Worm (Caenorhabditis elegans) whole organism, L2 larva: ENCODE measurements around the gene C41G11.1.
A peak's percentile ranks its signal among the peaks of the same experiment; 100 is the strongest.

Experiments
- C34F6.9 ChIP-seq: fragments of 150-350 bp; optimal IDR thresholded peaks from 2 replicates; lab custom pipeline; 2014; ENCODE audit warnings: missing biosample characterization, missing genetic modification characterization
- F13H6.1 ChIP-seq: sonication (generic microtip); optimal IDR thresholded peaks from 2 replicates; lab custom pipeline; 2016; ENCODE audit warnings: missing genetic modification characterization, missing compliant biosample characterization
- R02D3.7 ChIP-seq: fragments of 150-350 bp; optimal IDR thresholded peaks from 2 replicates; lab custom pipeline; 2014; ENCODE audit warnings: missing biosample characterization, missing genetic modification characterization
- Y55F3AM.14 ChIP-seq: fragments of 200-800 bp; sonication (Bioruptor generic); optimal IDR thresholded peaks from 2 replicates; lab custom pipeline; 2018; ENCODE audit warnings: mild to moderate bottlenecking, missing genetic modification characterization, missing compliant biosample characterization
- ZK546.5 ChIP-seq: sonication (generic microtip); optimal IDR thresholded peaks from 2 replicates; lab custom pipeline; 2017; ENCODE audit warnings: missing biosample characterization, missing genetic modification characterization
- alr-1 ChIP-seq: fragments of 150-350 bp; optimal IDR thresholded peaks from 2 replicates; lab custom pipeline; 2014; ENCODE audit warnings: missing biosample characterization, missing genetic modification characterization
- aly-2 ChIP-seq: fragments of 150-350 bp; optimal IDR thresholded peaks from 2 replicates; lab custom pipeline; 2014; ENCODE audit warnings: missing biosample characterization, missing genetic modification characterization
- ama-1 ChIP-seq: fragments of 150-350 bp; optimal IDR thresholded peaks from 2 replicates; lab custom pipeline; 2018; ENCODE audit warnings: inconsistent platforms
- blmp-1 ChIP-seq: sonication (generic microtip); optimal IDR thresholded peaks from 2 replicates; lab custom pipeline; 2017; ENCODE audit warnings: missing genetic modification characterization, mild to moderate bottlenecking, missing compliant biosample characterization, antibody characterized with exemption, moderate library complexity; ENCODE audit not compliant: insufficient read depth
- ceh-16 ChIP-seq: fragments of 150-350 bp; optimal IDR thresholded peaks from 2 replicates; lab custom pipeline; 2014; ENCODE audit warnings: missing biosample characterization, missing genetic modification characterization
- ceh-82 ChIP-seq: fragments of 150-350 bp; optimal IDR thresholded peaks from 2 replicates; lab custom pipeline; 2014; ENCODE audit warnings: missing biosample characterization, missing genetic modification characterization
- crh-2 ChIP-seq: sonication (generic microtip); optimal IDR thresholded peaks from 2 replicates; lab custom pipeline; 2017; ENCODE audit warnings: missing biosample characterization, missing genetic modification characterization
- egl-27 ChIP-seq: sonication (generic microtip); optimal IDR thresholded peaks from 3 replicates; lab custom pipeline; 2017; ENCODE audit warnings: missing biosample characterization, missing genetic modification reagents, missing genetic modification characterization
- fos-1 ChIP-seq: fragments of 150-350 bp; optimal IDR thresholded peaks from 2 replicates; lab custom pipeline; 2014; ENCODE audit warnings: missing biosample characterization, missing genetic modification characterization
- gmeb-1 ChIP-seq: fragments of 150-350 bp; optimal IDR thresholded peaks from 2 replicates; lab custom pipeline; 2014; ENCODE audit warnings: missing biosample characterization, missing genetic modification characterization
- lin-11 ChIP-seq: fragments of 150-350 bp; sonication (generic microtip); optimal IDR thresholded peaks from 2 replicates; lab custom pipeline; 2014; ENCODE audit warnings: missing biosample characterization, missing genetic modification characterization, inconsistent platforms, mixed read lengths
- lin-13 ChIP-seq: fragments of 150-350 bp; optimal IDR thresholded peaks from 2 replicates; lab custom pipeline; 2014; ENCODE audit warnings: missing biosample characterization, missing genetic modification reagents, missing genetic modification characterization
- lin-39 ChIP-seq: fragments of 150-350 bp; optimal IDR thresholded peaks from 2 replicates; lab custom pipeline; 2014; ENCODE audit warnings: missing biosample characterization, missing genetic modification reagents, missing genetic modification characterization
- lsy-2 ChIP-seq, 2 experiments: fragments of 150-350 bp in 1 of 2; sonication (generic microtip) in 1 of 2; optimal IDR thresholded peaks; 2 replicates each; lab custom pipeline; 2014 to 2017; ENCODE audit warnings: missing biosample characterization in 2 of 2, missing genetic modification characterization in 2 of 2
- mab-5 ChIP-seq: fragments of 150-350 bp; optimal IDR thresholded peaks from 2 replicates; lab custom pipeline; 2014; ENCODE audit warnings: missing biosample characterization, missing genetic modification characterization
- mbf-1 ChIP-seq: sonication (generic microtip); optimal IDR thresholded peaks from 2 replicates; lab custom pipeline; 2017; ENCODE audit warnings: missing biosample characterization, missing genetic modification characterization
- mdl-1 ChIP-seq, 2 experiments: fragments of 150-350 bp in 1 of 2; sonication (generic microtip) in 1 of 2; optimal IDR thresholded peaks; 2 replicates each; lab custom pipeline; 2017; ENCODE audit warnings: missing biosample characterization in 2 of 2, missing genetic modification characterization in 2 of 2
- nhr-11 ChIP-seq: fragments of 150-350 bp; optimal IDR thresholded peaks from 2 replicates; lab custom pipeline; 2014; ENCODE audit warnings: missing biosample characterization, missing genetic modification characterization
- nhr-129 ChIP-seq: fragments of 150-350 bp; optimal IDR thresholded peaks from 2 replicates; lab custom pipeline; 2014; ENCODE audit warnings: missing biosample characterization, missing genetic modification characterization
- nhr-21 ChIP-seq: fragments of 150-350 bp; optimal IDR thresholded peaks from 2 replicates; lab custom pipeline; 2014; ENCODE audit warnings: missing biosample characterization, missing genetic modification characterization
- nhr-23 ChIP-seq: fragments of 150-350 bp; optimal IDR thresholded peaks from 2 replicates; lab custom pipeline; 2014; ENCODE audit warnings: missing biosample characterization, missing genetic modification reagents, missing genetic modification characterization
- nhr-237 ChIP-seq: fragments of 150-350 bp; optimal IDR thresholded peaks from 2 replicates; lab custom pipeline; 2014; ENCODE audit warnings: missing biosample characterization, missing genetic modification characterization
- nhr-25 ChIP-seq: fragments of 150-350 bp; sonication (generic microtip); optimal IDR thresholded peaks from 3 replicates; lab custom pipeline; 2014; ENCODE audit warnings: missing biosample characterization, missing genetic modification characterization
- nhr-6 ChIP-seq: fragments of 150-350 bp; optimal IDR thresholded peaks from 2 replicates; lab custom pipeline; 2014; ENCODE audit warnings: missing biosample characterization, missing genetic modification characterization
- peb-1 ChIP-seq: fragments of 150-350 bp; optimal IDR thresholded peaks from 2 replicates; lab custom pipeline; 2014; ENCODE audit warnings: missing biosample characterization, missing genetic modification characterization
- sem-4 ChIP-seq: fragments of 150-350 bp; optimal IDR thresholded peaks from 2 replicates; lab custom pipeline; 2014; ENCODE audit warnings: missing biosample characterization, missing genetic modification reagents, missing genetic modification characterization
- skn-1 ChIP-seq: sonication (generic microtip); optimal IDR thresholded peaks from 2 replicates; lab custom pipeline; 2017; ENCODE audit warnings: missing biosample characterization, missing genetic modification characterization
- sma-9 ChIP-seq, 2 experiments: fragments of 150-350 bp in 1 of 2; sonication (generic microtip) in 1 of 2; optimal IDR thresholded peaks; 2 replicates each; lab custom pipeline; 2014 to 2016; ENCODE audit warnings: missing genetic modification characterization in 2 of 2, mild to moderate bottlenecking in 1 of 2, missing biosample characterization in 1 of 2, missing compliant biosample characterization in 1 of 2, missing genetic modification reagents in 1 of 2, moderate library complexity in 1 of 2
- unc-39 ChIP-seq: fragments of 150-350 bp; optimal IDR thresholded peaks from 2 replicates; lab custom pipeline; 2014; ENCODE audit warnings: missing biosample characterization, missing genetic modification characterization
- unc-55 ChIP-seq: fragments of 150-350 bp; sonication (generic microtip); optimal IDR thresholded peaks from 3 replicates; lab custom pipeline; 2014; ENCODE audit warnings: missing biosample characterization, missing genetic modification reagents, missing genetic modification characterization
- zag-1 ChIP-seq: fragments of 150-350 bp; optimal IDR thresholded peaks from 2 replicates; lab custom pipeline; 2014; ENCODE audit warnings: missing biosample characterization, missing genetic modification characterization

Gene C41G11.1

ce11 chrX:5746665-5747064 is 26.6 kb upstream of the C41G11.1 start:
- TF ChIP-seq skn-1 (no peak), mab-5 (peak; percentile 4)

- no peak for TF ChIP-seq mbf-1 (tag; lab: Kevin White, UChicago)
- no peak for TF ChIP-seq skn-1
- no peak for TF ChIP-seq lin-13 (GFP tag; lab: Kevin White, UChicago)
- TF ChIP-seq mab-5: no peak
- TF ChIP-seq, all 48 proteins: peak for 0
Measured at ce11 chrX:5743209-5743608, 23.2 kb upstream of the C41G11.1 start, which contains the start of gene gnrr-4. Gene gnrr-4 (minus strand): TSS chrX:5743309.

- TF ChIP-seq unc-39 (tag; lab: Kevin White, UChicago): no peak
- TF ChIP-seq mdl-1 (tag; optimal IDR thresholded peaks at IDR 0.05; lab: Kevin White, UChicago): no peak
- TF ChIP-seq Y55F3AM.14 (GFP tag; lab: Kevin White, UChicago): no peak
- no peak for TF ChIP-seq blmp-1
- no peak for TF ChIP-seq nhr-23 (tag; lab: Kevin White, UChicago)
- TF ChIP-seq ceh-16 (tag; lab: Kevin White, UChicago): no peak
- TF ChIP-seq R02D3.7: no peak
- TF ChIP-seq ceh-82 (tag; lab: Kevin White, UChicago): no peak
- TF ChIP-seq skn-1: no peak
- no peak for TF ChIP-seq nhr-129 (tag; lab: Kevin White, UChicago)
- TF ChIP-seq alr-1 (tag; lab: Kevin White, UChicago): no peak
- no peak for TF ChIP-seq ZK546.5 (tag; lab: Kevin White, UChicago)
- TF ChIP-seq aly-2 (tag; lab: Kevin White, UChicago): no peak
Measured at ce11 chrX:5733728-5734252, 13.8 kb upstream of the C41G11.1 start, which contains the start of gene rgs-6. Gene rgs-6 (minus strand): TSS chrX:5733778.

ce11 chrX:5728956-5729467 is 9.0 kb upstream of the C41G11.1 start:
- TF ChIP-seq zag-1 (tag; lab: Kevin White, UChicago) (peak; percentile 74), lin-39 (tag; lab: Kevin White, UChicago) (no peak), egl-27 (tag; lab: Kevin White, UChicago) (peak; percentile 41), unc-55 (GFP tag; lab: Kevin White, UChicago) (peak; percentile 96), sma-9 (GFP tag; optimal IDR thresholded peaks at IDR 0.05; lab: Kevin White, UChicago) (peak; percentile 32), sma-9 (tag; optimal IDR thresholded peaks at IDR 0.05; lab: Kevin White, UChicago) (no peak), blmp-1 (no peak), nhr-129 (tag; lab: Kevin White, UChicago) (peak; percentile 85), gmeb-1 (tag; lab: Kevin White, UChicago) (no peak), nhr-25 (tag; lab: Kevin White, UChicago) (no peak), ceh-16 (tag; lab: Kevin White, UChicago) (no peak), ama-1 (lab: Kevin White, UChicago) (no peak), lin-11 (tag; lab: Kevin White, UChicago) (peak; percentile 82), C34F6.9 (tag; lab: Kevin White, UChicago) (peak; percentile 77), nhr-6 (tag; lab: Kevin White, UChicago) (peak; percentile 24), mdl-1 (tag; optimal IDR thresholded peaks at IDR 0.05; lab: Kevin White, UChicago) (peak; percentile 71 to 80), unc-39 (tag; lab: Kevin White, UChicago) (peak; percentile 87), sem-4 (peak; percentile 22), nhr-237 (tag; lab: Kevin White, UChicago) (no peak), ceh-82 (tag; lab: Kevin White, UChicago) (peak; percentile 24), nhr-11 (no peak), crh-2 (tag; lab: Kevin White, UChicago) (peak; percentile 83), nhr-21 (tag; lab: Kevin White, UChicago) (no peak), peb-1 (tag; lab: Kevin White, UChicago) (no peak), lin-13 (GFP tag; lab: Kevin White, UChicago) (peak; percentile 25), lsy-2 (tag; optimal IDR thresholded peaks at IDR 0.05; lab: Kevin White, UChicago) (peak; percentile 22 to 66), nhr-23 (tag; lab: Kevin White, UChicago) (no peak), fos-1 (tag; lab: Kevin White, UChicago) (peak; percentile 20), mbf-1 (tag; lab: Kevin White, UChicago) (no peak), Y55F3AM.14 (GFP tag; lab: Kevin White, UChicago) (peak; percentile 53), F13H6.1 (tag; lab: Kevin White, UChicago) (peak; percentile 87), mab-5 (peak; percentile 63)
